Fruit fly (Drosophila melanogaster) whole organism, embryonic: ENCODE results near the gene GILT3.

Experiments
- Adf1 ChIP-seq: fragments of 200-800 bp; sonication (Bioruptor generic); IDR thresholded peaks from 2 replicates; pipeline ENCODE4 v1.3.6; 2022; ENCODE audit warnings: missing biosample characterization, missing genetic modification characterization
- Bdp1 ChIP-seq: fragments of 200-800 bp; sonication (Bioruptor generic); optimal IDR thresholded peaks from 3 replicates; lab custom pipeline; 2016; ENCODE audit warnings: missing biosample characterization, missing genetic modification characterization
- C15 ChIP-seq: fragments of 200-800 bp; sonication (Bioruptor generic); IDR thresholded peaks from 3 replicates; pipeline ENCODE4 v1.3.6; 2022; ENCODE audit warnings: missing biosample characterization, missing genetic modification characterization
- CG12155 ChIP-seq: fragments of 200-800 bp; sonication (Bioruptor generic); optimal IDR thresholded peaks from 3 replicates; lab custom pipeline; 2016; ENCODE audit warnings: missing biosample characterization, missing genetic modification characterization
- CG12299 ChIP-seq: fragments of 200-800 bp; sonication (Bioruptor generic); optimal IDR thresholded peaks from 2 replicates; lab custom pipeline; 2018; ENCODE audit warnings: missing biosample characterization, mild to moderate bottlenecking, missing genetic modification characterization
- CG12659 ChIP-seq: fragments of 200-800 bp; sonication (Bioruptor generic); optimal IDR thresholded peaks from 3 replicates; lab custom pipeline; 2017; ENCODE audit warnings: mild to moderate bottlenecking, missing biosample characterization, missing genetic modification reagents, missing genetic modification characterization
- CG13287 ChIP-seq: fragments of 200-800 bp; sonication (Bioruptor generic); IDR thresholded peaks from 2 replicates; pipeline ENCODE4 v1.3.6; 2022; ENCODE audit warnings: missing biosample characterization, missing genetic modification characterization; ENCODE audit not compliant: partially characterized antibody
- CG14860 ChIP-seq: fragments of 200-800 bp; sonication (Bioruptor generic); IDR thresholded peaks from 3 replicates; pipeline ENCODE4 v1.3.6; 2022; ENCODE audit warnings: missing biosample characterization, missing genetic modification characterization; ENCODE audit not compliant: partially characterized antibody
- CG17568 ChIP-seq: fragments of 200-800 bp; sonication (Bioruptor generic); optimal IDR thresholded peaks from 2 replicates; lab custom pipeline; 2018; ENCODE audit warnings: missing biosample characterization, mild to moderate bottlenecking, missing genetic modification characterization, moderate library complexity
- CG18764 ChIP-seq: fragments of 200-800 bp; sonication (Bioruptor generic); optimal IDR thresholded peaks from 3 replicates; lab custom pipeline; 2016; ENCODE audit warnings: missing biosample characterization, missing genetic modification characterization
- CG2875 ChIP-seq: fragments of 200-800 bp; sonication (Bioruptor generic); optimal IDR thresholded peaks from 2 replicates; lab custom pipeline; 2017; ENCODE audit warnings: missing biosample characterization, mild to moderate bottlenecking, missing genetic modification characterization, missing genetic modification reagents
- CG3163 ChIP-seq: fragments of 200-800 bp; sonication (Bioruptor generic); optimal IDR thresholded peaks from 3 replicates; lab custom pipeline; 2016; ENCODE audit warnings: missing biosample characterization, missing genetic modification characterization
- CG4328 ChIP-seq: fragments of 200-800 bp; sonication (Bioruptor generic); optimal IDR thresholded peaks from 3 replicates; lab custom pipeline; 2017; ENCODE audit warnings: missing biosample characterization, missing genetic modification reagents, missing genetic modification characterization
- CG4854 ChIP-seq: fragments of 200-800 bp; sonication (Bioruptor generic); optimal IDR thresholded peaks from 2 replicates; lab custom pipeline; 2016; ENCODE audit warnings: missing biosample characterization, missing genetic modification characterization, inconsistent platforms
- CG6254 ChIP-seq: fragments of 200-800 bp; sonication (Bioruptor generic); optimal IDR thresholded peaks from 3 replicates; lab custom pipeline; 2017; ENCODE audit warnings: mild to moderate bottlenecking, missing biosample characterization, missing genetic modification reagents, missing genetic modification characterization
- CG7372 ChIP-seq: fragments of 200-800 bp; sonication (Bioruptor generic); IDR thresholded peaks from 2 replicates; pipeline ENCODE4 v1.3.6; 2022; ENCODE audit warnings: missing biosample characterization, missing genetic modification characterization
- CG7556 ChIP-seq: fragments of 200-800 bp; sonication (Bioruptor generic); optimal IDR thresholded peaks from 2 replicates; lab custom pipeline; 2017; ENCODE audit warnings: missing biosample characterization, mild to moderate bottlenecking, missing genetic modification characterization
- CG9215 ChIP-seq: fragments of 200-800 bp; sonication (Bioruptor generic); IDR thresholded peaks from 2 replicates; pipeline ENCODE4 v1.3.6; 2022; ENCODE audit warnings: missing biosample characterization, missing genetic modification characterization
- Chrac-16 ChIP-seq: fragments of 200-800 bp; sonication (Bioruptor generic); optimal IDR thresholded peaks from 3 replicates; lab custom pipeline; 2016; ENCODE audit warnings: missing biosample characterization, missing genetic modification characterization
- Ets97D ChIP-seq: fragments of 200-800 bp; sonication (Bioruptor generic); optimal IDR thresholded peaks from 3 replicates; lab custom pipeline; 2016; ENCODE audit warnings: missing biosample characterization, missing genetic modification characterization
- H15 ChIP-seq: fragments of 200-800 bp; sonication (Bioruptor generic); IDR thresholded peaks from 3 replicates; pipeline ENCODE4 v1.3.6; 2022; ENCODE audit warnings: missing biosample characterization, missing genetic modification characterization
- Hr39 ChIP-seq: fragments of >200 bp; optimal IDR thresholded peaks from 2 replicates; lab custom pipeline; 2017
- Hr51 ChIP-seq, 2 experiments: fragments of 200-800 bp; sonication (Bioruptor generic); optimal IDR thresholded peaks; 2 replicates in 1 of 2; 3 replicates in 1 of 2; lab custom pipeline; 2016 to 2018; ENCODE audit warnings: missing biosample characterization in 2 of 2, missing genetic modification characterization in 2 of 2, mild to moderate bottlenecking in 1 of 2, moderate library complexity in 1 of 2
- MTF-1 ChIP-seq: fragments of 200-800 bp; sonication (Bioruptor generic); optimal IDR thresholded peaks from 2 replicates; lab custom pipeline; 2018; ENCODE audit warnings: missing biosample characterization, mild to moderate bottlenecking, missing genetic modification characterization, borderline replicate concordance
- NK7.1 ChIP-seq: fragments of 200-800 bp; sonication (Bioruptor generic); optimal IDR thresholded peaks from 3 replicates; lab custom pipeline; 2016; ENCODE audit warnings: missing biosample characterization, missing genetic modification characterization
- Optix ChIP-seq: fragments of 200-800 bp; sonication (Bioruptor generic); IDR thresholded peaks from 3 replicates; pipeline ENCODE4 v1.3.6; 2022; ENCODE audit warnings: missing biosample characterization, missing genetic modification characterization
- PHDP ChIP-seq: fragments of 200-800 bp; sonication (Bioruptor generic); optimal IDR thresholded peaks from 3 replicates; lab custom pipeline; 2018; ENCODE audit warnings: missing biosample characterization, mild to moderate bottlenecking, missing genetic modification characterization, moderate library complexity
- Rfx ChIP-seq: fragments of 200-800 bp; sonication (Bioruptor generic); IDR thresholded peaks from 2 replicates; pipeline ENCODE4 v1.3.6; 2022; ENCODE audit warnings: missing biosample characterization, missing genetic modification characterization
- Side ChIP-seq: fragments of 200-800 bp; sonication (Bioruptor generic); optimal IDR thresholded peaks from 2 replicates; lab custom pipeline; 2016; ENCODE audit warnings: missing biosample characterization, missing genetic modification characterization
- Tbp ChIP-seq: fragments of >200 bp; optimal IDR thresholded peaks from 2 replicates; lab custom pipeline; 2018; ENCODE audit warnings: missing biosample characterization, missing genetic modification characterization
- ash1 ChIP-seq: fragments of 200-800 bp; sonication (Bioruptor generic); optimal IDR thresholded peaks from 2 replicates; lab custom pipeline; 2018; ENCODE audit warnings: missing biosample characterization, mild to moderate bottlenecking, missing genetic modification characterization
- ato ChIP-seq: fragments of 200-800 bp; sonication (Bioruptor generic); IDR thresholded peaks from 2 replicates; pipeline ENCODE4 v1.3.6; 2022; ENCODE audit warnings: missing biosample characterization, missing genetic modification characterization; ENCODE audit not compliant: partially characterized antibody
- bbx ChIP-seq: fragments of 200-800 bp; sonication (Bioruptor generic); IDR thresholded peaks from 2 replicates; pipeline ENCODE4 v1.3.6; 2022; ENCODE audit warnings: missing biosample characterization, missing genetic modification characterization; ENCODE audit not compliant: partially characterized antibody
- cad ChIP-seq: fragments of >200 bp; optimal IDR thresholded peaks from 2 replicates; lab custom pipeline; 2017; ENCODE audit warnings: missing biosample characterization, missing genetic modification characterization
- chif ChIP-seq, 2 experiments: fragments of 200-800 bp; sonication (Bioruptor generic); optimal IDR thresholded peaks; 3 replicates each; lab custom pipeline; 2016; ENCODE audit warnings: missing biosample characterization in 2 of 2, missing genetic modification characterization in 2 of 2
- chm ChIP-seq: fragments of 200-800 bp; sonication (Bioruptor generic); IDR thresholded peaks from 2 replicates; pipeline ENCODE4 v1.3.6; 2022; ENCODE audit warnings: missing biosample characterization, missing genetic modification characterization
- cwo ChIP-seq: fragments of 200-800 bp; sonication (Bioruptor generic); optimal IDR thresholded peaks from 3 replicates; lab custom pipeline; 2017; ENCODE audit warnings: missing biosample characterization, missing genetic modification characterization, mild to moderate bottlenecking, moderate library complexity, missing genetic modification reagents
- dmrt11E ChIP-seq: fragments of 200-800 bp; sonication (Bioruptor generic); optimal IDR thresholded peaks from 3 replicates; lab custom pipeline; 2018; ENCODE audit warnings: missing biosample characterization, mild to moderate bottlenecking, missing genetic modification characterization, moderate library complexity
- dysf ChIP-seq: fragments of 200-800 bp; sonication (Bioruptor generic); IDR thresholded peaks from 3 replicates; pipeline ENCODE4 v1.3.6; 2022; ENCODE audit warnings: missing biosample characterization, missing genetic modification characterization
- exex ChIP-seq: fragments of 200-800 bp; sonication (Bioruptor generic); optimal IDR thresholded peaks from 4 replicates; lab custom pipeline; 2018; ENCODE audit warnings: missing biosample characterization, mild to moderate bottlenecking, missing genetic modification characterization, moderate library complexity
- gcm2 ChIP-seq: fragments of 200-800 bp; sonication (Bioruptor generic); optimal IDR thresholded peaks from 2 replicates; lab custom pipeline; 2016; ENCODE audit warnings: missing biosample characterization, missing genetic modification characterization
- knrl ChIP-seq: fragments of 200-800 bp; sonication (Bioruptor generic); IDR thresholded peaks from 3 replicates; pipeline ENCODE4 v1.3.6; 2022; ENCODE audit warnings: missing biosample characterization, missing genetic modification characterization; ENCODE audit not compliant: partially characterized antibody
- rib ChIP-seq: fragments of 200-800 bp; sonication (Bioruptor generic); IDR thresholded peaks from 2 replicates; pipeline ENCODE4 v1.3.6; 2022; ENCODE audit warnings: missing biosample characterization, missing genetic modification characterization
- run ChIP-seq: fragments of 200-800 bp; sonication (Bioruptor generic); optimal IDR thresholded peaks from 3 replicates; lab custom pipeline; 2018; ENCODE audit warnings: missing biosample characterization, mild to moderate bottlenecking, missing genetic modification characterization
- sc ChIP-seq, 3 experiments: fragments of >200 bp in 2 of 3; fragments of 200-800 bp in 1 of 3; sonication (Bioruptor generic) in 1 of 3; optimal IDR thresholded peaks; 2 replicates in 2 of 3; 3 replicates in 1 of 3; lab custom pipeline; 2017; ENCODE audit warnings: mild to moderate bottlenecking in 1 of 3, missing biosample characterization in 1 of 3, missing genetic modification characterization in 1 of 3, missing genetic modification reagents in 1 of 3
- seq ChIP-seq: fragments of 200-800 bp; sonication (Bioruptor generic); IDR thresholded peaks from 2 replicates; pipeline ENCODE4 v1.3.6; 2022; ENCODE audit warnings: missing biosample characterization, missing genetic modification characterization
- sima ChIP-seq: fragments of 200-800 bp; sonication (Bioruptor generic); optimal IDR thresholded peaks from 2 replicates; lab custom pipeline; 2016; ENCODE audit warnings: missing biosample characterization, missing genetic modification characterization
- stwl ChIP-seq: fragments of 200-800 bp; sonication (Bioruptor generic); optimal IDR thresholded peaks from 3 replicates; lab custom pipeline; 2018; ENCODE audit warnings: missing biosample characterization, mild to moderate bottlenecking, missing genetic modification characterization, moderate library complexity
- tup ChIP-seq: fragments of 200-800 bp; sonication (Bioruptor generic); optimal IDR thresholded peaks from 2 replicates; lab custom pipeline; 2016; ENCODE audit warnings: missing biosample characterization, mild to moderate bottlenecking, missing genetic modification characterization, moderate library complexity
- unc-4 ChIP-seq: fragments of 200-800 bp; sonication (Bioruptor generic); IDR thresholded peaks from 2 replicates; pipeline ENCODE4 v1.3.6; 2022; ENCODE audit warnings: missing biosample characterization, missing genetic modification characterization; ENCODE audit not compliant: partially characterized antibody

Gene GILT3

DNA sequence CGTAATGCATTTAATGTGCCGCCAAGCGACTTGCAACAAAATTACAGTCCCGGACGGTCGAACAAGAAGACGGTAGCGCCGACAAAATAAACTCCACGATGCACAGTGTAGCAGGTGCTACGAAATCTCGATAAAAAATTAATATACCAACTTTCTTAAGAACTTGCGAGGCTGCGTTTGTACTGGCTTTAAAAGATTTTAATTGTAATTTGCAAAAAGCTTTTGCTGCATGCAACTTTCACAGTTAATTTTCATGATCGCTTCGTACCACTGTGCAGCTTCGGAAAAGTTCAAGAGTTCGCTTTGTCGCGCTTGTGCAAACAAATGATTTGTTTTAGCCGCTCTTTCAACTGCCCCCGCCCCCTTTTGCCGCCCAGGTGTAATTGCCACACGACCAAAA is 31.0 kb upstream of the GILT3 start (continued):
- TF ChIP-seq Side (GFP tag; lab: Kevin White, UChicago) (peak; percentile 38), Optix (GFP tag; lab: Robert Waterston, UW) (peak; percentile 81; the same call in 2 of the 3 replicates), CG12155 (peak; percentile 32), run (tag; lab: Kevin White, UChicago) (peak; percentile 33), knrl (GFP tag; lab: Robert Waterston, UW) (no peak), CG17568 (GFP tag; lab: Kevin White, UChicago) (peak; percentile 50), H15 (GFP tag; lab: Robert Waterston, UW) (peak; percentile 83), Chrac-16 (GFP tag; lab: Kevin White, UChicago) (peak; percentile 61), CG13287 (GFP tag; lab: Robert Waterston, UW) (no peak), chif (GFP tag; optimal IDR thresholded peaks at IDR 0.05; lab: Kevin White, UChicago) (peak; percentile 69 to 77), cad (GFP tag; lab: Kevin White, UChicago) (no peak), NK7.1 (GFP tag; lab: Kevin White, UChicago) (no peak), gcm2 (GFP tag; lab: Kevin White, UChicago) (peak; percentile 49), CG9215 (peak; percentile 52), unc-4 (no peak), stwl (tag; lab: Kevin White, UChicago) (no peak), CG14860 (GFP tag; lab: Robert Waterston, UW) (peak; percentile 37; the same call in 1 of the 3 replicates), MTF-1 (GFP tag; lab: Kevin White, UChicago) (peak; percentile 6), CG3163 (GFP tag; lab: Kevin White, UChicago) (peak; percentile 26), sima (GFP tag; lab: Kevin White, UChicago) (no peak), cwo (GFP tag; lab: Kevin White, UChicago) (peak; percentile 58), dmrt11E (tag; lab: Kevin White, UChicago) (peak; percentile 61), CG12659 (GFP tag; lab: Kevin White, UChicago) (peak; percentile 54), Rfx (GFP tag; lab: Robert Waterston, UW) (peak; percentile 73), Bdp1 (GFP tag; lab: Kevin White, UChicago) (peak; percentile 15), Hr51 (GFP tag; optimal IDR thresholded peaks at IDR 0.05; lab: Kevin White, UChicago) (peak in 1 of 2 experiments; percentile 78), CG7556 (peak; percentile 57), CG6254 (peak; percentile 58), sc (optimal IDR thresholded peaks at IDR 0.05; lab: Kevin White, UChicago) (no peak), sc (GFP tag; optimal IDR thresholded peaks at IDR 0.05; lab: Kevin White, UChicago) (peak; percentile 37), seq (peak; percentile 57), CG18764 (GFP tag; lab: Kevin White, UChicago) (peak; percentile 34), dysf (GFP tag; lab: Robert Waterston, UW) (peak; percentile 83), exex (tag; lab: Kevin White, UChicago) (no peak), C15 (GFP tag; lab: Robert Waterston, UW) (peak; percentile 46; the same call in 1 of the 3 replicates), CG4854 (GFP tag; lab: Kevin White, UChicago) (peak; percentile 49), chm (GFP tag; lab: Robert Waterston, UW) (peak; percentile 71; the same call in 1 of the 2 replicates), CG2875 (GFP tag; lab: Kevin White, UChicago) (peak; percentile 60), bbx (no peak), ash1 (GFP tag; lab: Kevin White, UChicago) (no peak), Hr39 (lab: Kevin White, UChicago) (no peak), Ets97D (GFP tag; lab: Kevin White, UChicago) (peak; percentile 29), ato (no peak), PHDP (tag; lab: Kevin White, UChicago) (peak; percentile 69), CG12299 (tag; lab: Kevin White, UChicago) (no peak), rib (GFP tag; lab: Robert Waterston, UW) (no peak), Tbp (GFP tag; lab: Kevin White, UChicago) (no peak), CG7372 (GFP tag; lab: Robert Waterston, UW) (peak; percentile 50; the same call in 1 of the 2 replicates), tup (GFP tag; lab: Kevin White, UChicago) (peak; percentile 60), CG4328 (GFP tag; lab: Kevin White, UChicago) (no peak), Adf1 (GFP tag; lab: Robert Waterston, UW) (no peak)
